Fruit fly (Drosophila melanogaster): Measurements from ENCODE around the gene cv-c.

cv-c gene

dm6 chr3R:14456214-14456862, 25.2 kb downstream of the cv-c start (continued):
- TF ChIP-seq Lpt (GFP tag; optimal IDR thresholded peaks at IDR 0.05) (peak; percentile 32), Gug (GFP tag; IDR thresholded peaks at IDR 0.05) (0 out of 2 replicates have a peak, but pooled peaks have one; percentile 33), OdsH (GFP tag; optimal IDR thresholded peaks at IDR 0.05) (peak; percentile 18), Eip75B (GFP tag; optimal IDR thresholded peaks at IDR 0.05) (no peak), CG6854 (GFP tag; optimal IDR thresholded peaks at IDR 0.05) (no peak), CG10631 (GFP tag; optimal IDR thresholded peaks at IDR 0.05) (no peak), CG8119 (GFP tag; IDR thresholded peaks at IDR 0.05) (peak; percentile 66; the same call in 2 of the 3 replicates), topi (GFP tag; optimal IDR thresholded peaks at IDR 0.05) (no peak), CG11294 (GFP tag; IDR thresholded peaks at IDR 0.05) (no peak)

- TF ChIP-seq Ets96B (tag; optimal IDR thresholded peaks at IDR 0.05) = no peak
- no peak for TF ChIP-seq CG6792 (GFP tag; optimal IDR thresholded peaks at IDR 0.05)
- peak; percentile 11 for TF ChIP-seq CG3919 (GFP tag; optimal IDR thresholded peaks at IDR 0.05)
- TF ChIP-seq Sox15 (GFP tag; optimal IDR thresholded peaks at IDR 0.05) = no peak
- TF ChIP-seq CG9139 (GFP tag; optimal IDR thresholded peaks at IDR 0.05) = no peak
- TF ChIP-seq CG7368 (GFP tag; optimal IDR thresholded peaks at IDR 0.05) = no peak
- TF ChIP-seq CG11294 (GFP tag; IDR thresholded peaks at IDR 0.05) = 0 out of 2 replicates have a peak, but pooled peaks have one; percentile 23
- TF ChIP-seq OdsH (GFP tag; optimal IDR thresholded peaks at IDR 0.05) = peak; percentile 41
- TF ChIP-seq Met (GFP tag; optimal IDR thresholded peaks at IDR 0.05) = peak; percentile 36
- TF ChIP-seq Ets21C (GFP tag; optimal IDR thresholded peaks at IDR 0.05) = no peak
- TF ChIP-seq CG3032 (tag; optimal IDR thresholded peaks at IDR 0.05) = no peak
- TF ChIP-seq achi (GFP tag; optimal IDR thresholded peaks at IDR 0.05) = peak; percentile 35
- no peak for TF ChIP-seq fd59A (GFP tag; optimal IDR thresholded peaks at IDR 0.05)
- peak; percentile 38 for TF ChIP-seq CG4318 (GFP tag; optimal IDR thresholded peaks at IDR 0.05)
- TF ChIP-seq CG8319 (GFP tag; optimal IDR thresholded peaks at IDR 0.05) = no peak
- TF ChIP-seq CG6163 (GFP tag; IDR thresholded peaks at IDR 0.05) = peak; percentile 54; the same call in 2 of the 3 replicates
- TF ChIP-seq CG6276 (GFP tag; optimal IDR thresholded peaks at IDR 0.05) = peak; percentile 63
- TF ChIP-seq salr (GFP tag; optimal IDR thresholded peaks at IDR 0.05) = peak in 1 of 2 experiments; percentile 16
- TF ChIP-seq Eip93F (GFP tag; optimal IDR thresholded peaks at IDR 0.05) = no peak
- no peak for TF ChIP-seq Blimp-1 (GFP tag; optimal IDR thresholded peaks at IDR 0.05)
- no peak for TF ChIP-seq CG6808 (GFP tag; optimal IDR thresholded peaks at IDR 0.05)
- no peak for TF ChIP-seq Sox14 (GFP tag; optimal IDR thresholded peaks at IDR 0.05)
- TF ChIP-seq CG11762 (GFP tag; optimal IDR thresholded peaks at IDR 0.05; ENCODE audit: insufficient read depth) = no peak
- TF ChIP-seq eg (GFP tag; IDR thresholded peaks at IDR 0.05) = peak; percentile 70; the same call in 2 of the 3 replicates
- peak; percentile 29 for TF ChIP-seq net (GFP tag; optimal IDR thresholded peaks at IDR 0.05)
- TF ChIP-seq topi (GFP tag; optimal IDR thresholded peaks at IDR 0.05) = no peak
- no peak for TF ChIP-seq Hr39 (GFP tag; optimal IDR thresholded peaks at IDR 0.05)
- TF ChIP-seq Lpt (GFP tag; optimal IDR thresholded peaks at IDR 0.05) = no peak
- peak; percentile 13 for TF ChIP-seq dac (GFP tag; optimal IDR thresholded peaks at IDR 0.05)
- TF ChIP-seq esn (GFP tag; optimal IDR thresholded peaks at IDR 0.05) = peak; percentile 13
- TF ChIP-seq CG15336 (GFP tag; IDR thresholded peaks at IDR 0.05) = peak; percentile 84
- no peak for TF ChIP-seq CG34406 (GFP tag; optimal IDR thresholded peaks at IDR 0.05)
- TF ChIP-seq dsx (GFP tag; optimal IDR thresholded peaks at IDR 0.05; ENCODE audit: poor library complexity, severe bottlenecking) = no peak
- TF ChIP-seq Eip75B (GFP tag; optimal IDR thresholded peaks at IDR 0.05) = no peak
- TF ChIP-seq ss (GFP tag; optimal IDR thresholded peaks at IDR 0.05) = no peak
- no peak for TF ChIP-seq CG11902 (GFP tag; optimal IDR thresholded peaks at IDR 0.05)
- TF ChIP-seq cyc (GFP tag; optimal IDR thresholded peaks at IDR 0.05) = no peak
- TF ChIP-seq CG16779 (tag; optimal IDR thresholded peaks at IDR 0.05) = no peak
- peak; percentile 47 for TF ChIP-seq pdm3 (GFP tag; optimal IDR thresholded peaks at IDR 0.05)
- no peak for TF ChIP-seq CG6854 (GFP tag; optimal IDR thresholded peaks at IDR 0.05)
- TF ChIP-seq Smox (GFP tag; optimal IDR thresholded peaks at IDR 0.05) = no peak
- no peak for TF ChIP-seq CG10631 (GFP tag; optimal IDR thresholded peaks at IDR 0.05)
- no peak for TF ChIP-seq Hr38 (GFP tag; optimal IDR thresholded peaks at IDR 0.05)
- no peak for TF ChIP-seq vri (GFP tag; optimal IDR thresholded peaks at IDR 0.05)
- TF ChIP-seq spab (GFP tag; optimal IDR thresholded peaks at IDR 0.05) = no peak
- TF ChIP-seq Eip78C (GFP tag) = peak; percentile 88
These were observed 26.0 kb downstream of the cv-c start for dm6 chr3R:14455478-14455877.

Data from whole organism, prepupa.